Fruit fly (Drosophila melanogaster) whole organism, embryonic: ENCODE measurements around the gene CG31875.

ENCODE experiments used
- Atf-2 ChIP-seq: fragments of 200-800 bp; sonication (Bioruptor generic); optimal IDR thresholded peaks from 2 replicates; lab custom pipeline; 2016; ENCODE audit warnings: missing biosample characterization, missing genetic modification characterization
- Atf6 ChIP-seq: fragments of 200-800 bp; sonication (Bioruptor generic); IDR thresholded peaks from 2 replicates; pipeline ENCODE4 v1.3.6; 2022; ENCODE audit warnings: missing biosample characterization, missing genetic modification characterization
- BEAF-32 ChIP-seq: fragments of 200-800 bp; sonication (Bioruptor generic); optimal IDR thresholded peaks from 3 replicates; lab custom pipeline; 2017; ENCODE audit warnings: missing biosample characterization, missing genetic modification characterization, mild to moderate bottlenecking, moderate library complexity, missing genetic modification reagents
- CG10431 ChIP-seq: fragments of 200-800 bp; sonication (Bioruptor generic); optimal IDR thresholded peaks from 3 replicates; lab custom pipeline; 2018; ENCODE audit warnings: missing biosample characterization, mild to moderate bottlenecking, missing genetic modification characterization
- CG10959 ChIP-seq: fragments of 200-800 bp; sonication (Bioruptor generic); IDR thresholded peaks from 2 replicates; pipeline ENCODE4 v1.3.6; 2022; ENCODE audit warnings: missing biosample characterization, missing genetic modification characterization
- CG11696 ChIP-seq: fragments of 200-800 bp; sonication (Bioruptor generic); IDR thresholded peaks from 2 replicates; pipeline ENCODE4 v1.3.6; 2022; ENCODE audit warnings: missing biosample characterization, missing genetic modification characterization
- CG12219 ChIP-seq: fragments of 200-800 bp; sonication (Bioruptor generic); optimal IDR thresholded peaks from 3 replicates; lab custom pipeline; 2018; ENCODE audit warnings: missing biosample characterization, mild to moderate bottlenecking, missing genetic modification characterization
- CG15696 ChIP-seq: fragments of 200-800 bp; sonication (Bioruptor generic); optimal IDR thresholded peaks from 2 replicates; lab custom pipeline; 2019; ENCODE audit warnings: missing biosample characterization, mild to moderate bottlenecking, missing genetic modification characterization, moderate library complexity
- CG1603 ChIP-seq: fragments of 200-800 bp; sonication (Bioruptor generic); optimal IDR thresholded peaks from 2 replicates; lab custom pipeline; 2019; ENCODE audit warnings: missing biosample characterization, mild to moderate bottlenecking, missing genetic modification characterization, moderate library complexity
- CG17802 ChIP-seq: fragments of 200-800 bp; sonication (Bioruptor generic); optimal IDR thresholded peaks from 2 replicates; lab custom pipeline; 2018; ENCODE audit warnings: missing biosample characterization, mild to moderate bottlenecking, missing genetic modification characterization, moderate library complexity
- CG18764 ChIP-seq: fragments of 200-800 bp; sonication (Bioruptor generic); optimal IDR thresholded peaks from 3 replicates; lab custom pipeline; 2016; ENCODE audit warnings: missing biosample characterization, missing genetic modification characterization
- CG2116 ChIP-seq: fragments of 200-800 bp; sonication (Bioruptor generic); optimal IDR thresholded peaks from 3 replicates; lab custom pipeline; 2018; ENCODE audit warnings: missing biosample characterization, mild to moderate bottlenecking, missing genetic modification characterization
- CG3407 ChIP-seq: fragments of 200-800 bp; sonication (Bioruptor generic); optimal IDR thresholded peaks from 2 replicates; lab custom pipeline; 2018; ENCODE audit warnings: missing biosample characterization, mild to moderate bottlenecking, missing genetic modification characterization
- CG4617 ChIP-seq: fragments of 200-800 bp; sonication (Bioruptor generic); optimal IDR thresholded peaks from 3 replicates; lab custom pipeline; 2016; ENCODE audit warnings: missing biosample characterization, missing genetic modification characterization, borderline replicate concordance
- CG4707 ChIP-seq: fragments of 200-800 bp; sonication (Bioruptor generic); optimal IDR thresholded peaks from 2 replicates; lab custom pipeline; 2018; ENCODE audit warnings: missing biosample characterization, mild to moderate bottlenecking, missing genetic modification characterization, moderate library complexity
- CG7745 ChIP-seq: fragments of 200-800 bp; sonication (Bioruptor generic); optimal IDR thresholded peaks from 2 replicates; lab custom pipeline; 2018; ENCODE audit warnings: missing biosample characterization, mild to moderate bottlenecking, missing genetic modification characterization, moderate library complexity
- CG7839 ChIP-seq: fragments of 200-800 bp; sonication (Bioruptor generic); optimal IDR thresholded peaks from 3 replicates; lab custom pipeline; 2018; ENCODE audit warnings: missing biosample characterization, mild to moderate bottlenecking, missing genetic modification characterization, moderate library complexity
- CG8924 ChIP-seq: fragments of 200-800 bp; optimal IDR thresholded peaks from 3 replicates; lab custom pipeline; 2019; ENCODE audit warnings: missing biosample characterization, mild to moderate bottlenecking, missing genetic modification characterization, moderate library complexity
- D19B ChIP-seq: fragments of 200-800 bp; sonication (Bioruptor generic); optimal IDR thresholded peaks from 2 replicates; lab custom pipeline; 2017; ENCODE audit warnings: missing biosample characterization, mild to moderate bottlenecking, missing genetic modification characterization
- Dek ChIP-seq: fragments of 200-800 bp; sonication (Bioruptor generic); optimal IDR thresholded peaks from 3 replicates; lab custom pipeline; 2019; ENCODE audit warnings: missing biosample characterization, mild to moderate bottlenecking, missing genetic modification characterization, moderate library complexity
- E2f1 ChIP-seq: fragments of 200-800 bp; sonication (Bioruptor generic); IDR thresholded peaks from 2 replicates; pipeline ENCODE4 v1.3.6; 2022; ENCODE audit warnings: missing biosample characterization, missing genetic modification characterization
- ERR ChIP-seq: fragments of 200-800 bp; sonication (Bioruptor generic); optimal IDR thresholded peaks from 2 replicates; lab custom pipeline; 2016; ENCODE audit warnings: missing biosample characterization, missing genetic modification characterization
- Fer1 ChIP-seq: fragments of 200-800 bp; sonication (Bioruptor generic); optimal IDR thresholded peaks from 2 replicates; lab custom pipeline; 2017; ENCODE audit warnings: missing biosample characterization, mild to moderate bottlenecking, missing genetic modification characterization
- HLH4C ChIP-seq: fragments of 200-800 bp; sonication (Bioruptor generic); IDR thresholded peaks from 3 replicates; pipeline ENCODE4 v1.3.6; 2022; ENCODE audit warnings: missing biosample characterization, missing genetic modification characterization; ENCODE audit not compliant: partially characterized antibody
- HLH54F ChIP-seq: fragments of 200-800 bp; sonication (Bioruptor generic); optimal IDR thresholded peaks from 3 replicates; lab custom pipeline; 2016; ENCODE audit warnings: missing biosample characterization, missing genetic modification characterization
- HLHmδ ChIP-seq: fragments of 200-800 bp; sonication (Bioruptor generic); optimal IDR thresholded peaks from 2 replicates; lab custom pipeline; 2018; ENCODE audit warnings: missing biosample characterization, mild to moderate bottlenecking, missing genetic modification characterization, moderate library complexity
- Hr51 ChIP-seq, 2 experiments: fragments of 200-800 bp; sonication (Bioruptor generic); optimal IDR thresholded peaks; 2 replicates in 1 of 2; 3 replicates in 1 of 2; lab custom pipeline; 2016 to 2018; ENCODE audit warnings: missing biosample characterization in 2 of 2, missing genetic modification characterization in 2 of 2, mild to moderate bottlenecking in 1 of 2, moderate library complexity in 1 of 2
- Hr78 ChIP-seq, 2 experiments: fragments of 200-800 bp in 1 of 2; fragments of >200 bp in 1 of 2; sonication (Bioruptor generic) in 1 of 2; optimal IDR thresholded peaks; 2 replicates each; lab custom pipeline; 2017 to 2019; ENCODE audit warnings: missing biosample characterization in 2 of 2, missing genetic modification characterization in 2 of 2, mild to moderate bottlenecking in 1 of 2, moderate library complexity in 1 of 2
- Lpt ChIP-seq: fragments of >200 bp; optimal IDR thresholded peaks from 2 replicates; lab custom pipeline; 2018; ENCODE audit warnings: missing biosample characterization, missing genetic modification characterization
- Mes4 ChIP-seq: fragments of 200-800 bp; sonication (Bioruptor generic); optimal IDR thresholded peaks from 2 replicates; lab custom pipeline; 2016; ENCODE audit warnings: missing biosample characterization, missing genetic modification characterization
- NK7.1 ChIP-seq: fragments of 200-800 bp; sonication (Bioruptor generic); optimal IDR thresholded peaks from 3 replicates; lab custom pipeline; 2016; ENCODE audit warnings: missing biosample characterization, missing genetic modification characterization
- Nf-YB ChIP-seq: fragments of 200-800 bp; sonication (Bioruptor generic); optimal IDR thresholded peaks from 3 replicates; lab custom pipeline; 2019; ENCODE audit warnings: missing biosample characterization, mild to moderate bottlenecking, missing genetic modification characterization, moderate library complexity
- NfI ChIP-seq: fragments of 200-800 bp; sonication (Bioruptor generic); optimal IDR thresholded peaks from 3 replicates; lab custom pipeline; 2018; ENCODE audit warnings: missing biosample characterization, mild to moderate bottlenecking, missing genetic modification characterization, moderate library complexity
- bab2 ChIP-seq: fragments of 200-800 bp; sonication (Bioruptor generic); optimal IDR thresholded peaks from 2 replicates; lab custom pipeline; 2016; ENCODE audit warnings: missing biosample characterization, missing genetic modification characterization
- dan ChIP-seq: fragments of 200-800 bp; sonication (Bioruptor generic); IDR thresholded peaks from 2 replicates; pipeline ENCODE4 v1.3.6; 2022; ENCODE audit warnings: missing biosample characterization, missing genetic modification characterization
- en ChIP-seq: fragments of 200-800 bp; sonication (Bioruptor generic); optimal IDR thresholded peaks from 2 replicates; lab custom pipeline; 2016; ENCODE audit warnings: missing biosample characterization, missing genetic modification characterization
- ewg ChIP-seq: fragments of 200-800 bp; sonication (Bioruptor generic); optimal IDR thresholded peaks from 3 replicates; lab custom pipeline; 2017; ENCODE audit warnings: mild to moderate bottlenecking, missing biosample characterization, missing genetic modification reagents, missing genetic modification characterization
- eyg ChIP-seq: fragments of 200-800 bp; sonication (Bioruptor generic); optimal IDR thresholded peaks from 3 replicates; lab custom pipeline; 2016; ENCODE audit warnings: missing biosample characterization, missing genetic modification characterization
- gce ChIP-seq: fragments of 200-800 bp; sonication (Bioruptor generic); IDR thresholded peaks from 3 replicates; pipeline ENCODE4 v1.3.6; 2022; ENCODE audit warnings: missing biosample characterization, missing genetic modification characterization
- jumu ChIP-seq: fragments of 200-800 bp; sonication (Bioruptor generic); optimal IDR thresholded peaks from 3 replicates; lab custom pipeline; 2016; ENCODE audit warnings: missing biosample characterization, missing genetic modification characterization
- kay ChIP-seq: fragments of 200-800 bp; sonication (Bioruptor generic); optimal IDR thresholded peaks from 2 replicates; lab custom pipeline; 2016; ENCODE audit warnings: missing biosample characterization, missing genetic modification characterization
- lov ChIP-seq, 2 experiments: fragments of 200-800 bp in 1 of 2; fragments of >200 bp in 1 of 2; sonication (Bioruptor generic) in 1 of 2; IDR thresholded peaks in 1 of 2; optimal IDR thresholded peaks in 1 of 2; 2 replicates in 1 of 2; 3 replicates in 1 of 2; pipeline versions ENCODE4 v1.3.6 to Lab custom; 2017 to 2022; ENCODE audit warnings: missing biosample characterization in 1 of 2, missing genetic modification characterization in 1 of 2
- phol ChIP-seq: fragments of 200-800 bp; sonication (Bioruptor generic); optimal IDR thresholded peaks from 3 replicates; lab custom pipeline; 2018; ENCODE audit warnings: missing biosample characterization, mild to moderate bottlenecking, missing genetic modification characterization, moderate library complexity
- ro ChIP-seq: fragments of 200-800 bp; sonication (Bioruptor generic); IDR thresholded peaks from 2 replicates; pipeline ENCODE4 v1.3.6; 2022; ENCODE audit warnings: missing biosample characterization, missing genetic modification characterization
- sd ChIP-seq: fragments of 200-800 bp; sonication (Bioruptor generic); optimal IDR thresholded peaks from 3 replicates; lab custom pipeline; 2018; ENCODE audit warnings: missing biosample characterization, mild to moderate bottlenecking, missing genetic modification characterization, moderate library complexity
- sens ChIP-seq: fragments of 200-800 bp; sonication (Bioruptor generic); peaks from one replicate; lab custom pipeline; 2016; ENCODE audit warnings: missing biosample characterization, missing genetic modification characterization
- sisA ChIP-seq: fragments of 200-800 bp; sonication (Bioruptor generic); IDR thresholded peaks from 2 replicates; pipeline ENCODE4 v1.3.6; 2022; ENCODE audit warnings: missing biosample characterization, missing genetic modification characterization
- sna ChIP-seq: fragments of 200-800 bp; sonication (Bioruptor generic); IDR thresholded peaks from 2 replicates; pipeline ENCODE4 v1.3.6; 2022; ENCODE audit warnings: missing biosample characterization, missing genetic modification characterization; ENCODE audit not compliant: partially characterized antibody
- zen ChIP-seq: fragments of 200-800 bp; sonication (Bioruptor generic); optimal IDR thresholded peaks from 3 replicates; lab custom pipeline; 2018; ENCODE audit warnings: missing biosample characterization, mild to moderate bottlenecking, missing genetic modification characterization, moderate library complexity

CG31875 gene

dm6 chr2L:9989846-9990506 lies 12.6 kb downstream of the CG31875 start (continued):
- TF ChIP-seq CG12219 (GFP tag; lab: Kevin White, UChicago) = no peak
- TF ChIP-seq CG7839 (tag; lab: Kevin White, UChicago) = no peak
- no peak for TF ChIP-seq E2f1 (GFP tag; lab: Robert Waterston, UW)
- TF ChIP-seq jumu (GFP tag; lab: Kevin White, UChicago) = no peak
- TF ChIP-seq eyg (GFP tag; lab: Kevin White, UChicago) = no peak
- no peak for TF ChIP-seq D19B (GFP tag; lab: Kevin White, UChicago)
- TF ChIP-seq NfI = no peak
- no peak for TF ChIP-seq ro (GFP tag; lab: Robert Waterston, UW)
- peak; percentile 26 for TF ChIP-seq phol (tag; lab: Kevin White, UChicago)
- no peak for TF ChIP-seq CG2116
- TF ChIP-seq dan = peak; percentile 65
- TF ChIP-seq CG1603 (tag; lab: Kevin White, UChicago) = no peak
- peak; percentile 74 for TF ChIP-seq CG15696
- no peak for TF ChIP-seq CG4617 (GFP tag; lab: Kevin White, UChicago)
- TF ChIP-seq CG10959 = peak; percentile 77
- no peak for TF ChIP-seq Hr78 (GFP tag; optimal IDR thresholded peaks at IDR 0.05; lab: Kevin White, UChicago)
- no peak for TF ChIP-seq HLHmδ (GFP tag; lab: Kevin White, UChicago)
- peak; percentile 82 for TF ChIP-seq sens (GFP tag; lab: Kevin White, UChicago)
- TF ChIP-seq en = no peak
- peak; percentile 0 for TF ChIP-seq ewg (GFP tag; lab: Kevin White, UChicago)
- TF ChIP-seq CG4707 (GFP tag; lab: Kevin White, UChicago) = no peak
- TF ChIP-seq CG17802 (tag; lab: Kevin White, UChicago) = no peak
- TF ChIP-seq sisA = no peak
- TF ChIP-seq Mes4 = no peak
- TF ChIP-seq Hr51 (GFP tag; optimal IDR thresholded peaks at IDR 0.05; lab: Kevin White, UChicago) = no peak
- TF ChIP-seq HLH4C (GFP tag; lab: Robert Waterston, UW) = no peak
- TF ChIP-seq HLH54F (GFP tag; lab: Kevin White, UChicago) = no peak
- no peak for TF ChIP-seq Fer1 (GFP tag; lab: Kevin White, UChicago)
- no peak for TF ChIP-seq CG3407 (GFP tag; lab: Kevin White, UChicago)
- no peak for TF ChIP-seq Lpt (GFP tag; lab: Kevin White, UChicago)
- no peak for TF ChIP-seq CG11696 (GFP tag; lab: Robert Waterston, UW)
- no peak for TF ChIP-seq kay (GFP tag; lab: Kevin White, UChicago)
- TF ChIP-seq sd = no peak
- TF ChIP-seq Atf-2 = no peak
- peak; percentile 35 for TF ChIP-seq zen (tag; lab: Kevin White, UChicago)
- no peak for TF ChIP-seq bab2
- TF ChIP-seq NK7.1 (GFP tag; lab: Kevin White, UChicago) = no peak
- TF ChIP-seq gce (GFP tag; lab: Robert Waterston, UW) = no peak
- no peak for TF ChIP-seq Dek (tag; lab: Kevin White, UChicago)
- no peak for TF ChIP-seq CG18764 (GFP tag; lab: Kevin White, UChicago)
- no peak for TF ChIP-seq Atf6 (GFP tag; lab: Robert Waterston, UW)
- TF ChIP-seq lov (optimal IDR thresholded peaks at IDR 0.05; lab: Kevin White, UChicago) = no peak
- TF ChIP-seq lov (GFP tag; IDR thresholded peaks at IDR 0.05; lab: Robert Waterston, UW) = peak; percentile 67; the same call in 1 of the 3 replicates
- peak; percentile 27 for TF ChIP-seq Nf-YB (GFP tag; lab: Kevin White, UChicago)
- TF ChIP-seq BEAF-32 (GFP tag; lab: Kevin White, UChicago) = no peak
- TF ChIP-seq CG7745 (tag; lab: Kevin White, UChicago) = no peak
- TF ChIP-seq ERR = no peak
- no peak for TF ChIP-seq sna (GFP tag; lab: Robert Waterston, UW)
- TF ChIP-seq CG10431 (GFP tag; lab: Kevin White, UChicago) = no peak
- no peak for TF ChIP-seq CG8924
